Fruit fly (Drosophila melanogaster): Measurements from ENCODE around the gene ntc.

ntc gene

DNA sequence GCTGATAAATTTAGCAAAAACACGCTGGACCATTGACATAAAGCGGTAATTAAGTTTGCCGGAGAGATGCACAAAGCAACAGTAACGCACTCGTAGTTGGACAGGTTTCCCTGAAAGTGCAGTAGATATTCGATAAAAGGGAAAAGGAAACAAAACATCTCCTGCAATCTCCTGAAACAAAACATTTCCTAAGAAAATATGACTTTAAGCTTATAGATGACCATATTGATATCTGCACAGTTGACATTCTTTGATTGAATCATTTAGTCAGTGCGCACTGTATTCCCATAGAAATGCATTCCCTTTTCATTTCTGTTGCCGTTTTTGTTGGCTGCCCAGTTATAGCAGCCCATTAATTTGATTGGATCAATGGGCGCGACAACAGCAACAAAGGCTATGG is 46.6 kb upstream of the ntc start (continued):
- TF ChIP-seq Lhr (GFP tag; optimal IDR thresholded peaks at IDR 0.05) (peak; percentile 18), nau (GFP tag; optimal IDR thresholded peaks at IDR 0.05) (no peak), CG16815 (GFP tag; optimal IDR thresholded peaks at IDR 0.05) (peak; percentile 16), CG10267 (tag; optimal IDR thresholded peaks at IDR 0.05) (peak; percentile 22), CG10462 (GFP tag; optimal IDR thresholded peaks at IDR 0.05) (peak; percentile 21), CG11398 (GFP tag; optimal IDR thresholded peaks at IDR 0.05) (no peak), CG11504 (tag; optimal IDR thresholded peaks at IDR 0.05) (peak; percentile 58), CG4404 (GFP tag; IDR thresholded peaks at IDR 0.05) (peak; percentile 51), Hand (GFP tag; optimal IDR thresholded peaks at IDR 0.05) (no peak), vnd (GFP tag; IDR thresholded peaks at IDR 0.05; ENCODE audit: partially characterized antibody) (no peak), ttk (GFP tag; IDR thresholded peaks at IDR 0.05) (peak; percentile 69), dmrt11E (tag; optimal IDR thresholded peaks at IDR 0.05) (peak; percentile 69), tna (GFP tag; IDR thresholded peaks at IDR 0.05; ENCODE audit: partially characterized antibody) (no peak), crp (GFP tag; optimal IDR thresholded peaks at IDR 0.05) (no peak), gem (tag; optimal IDR thresholded peaks at IDR 0.05) (peak; percentile 74), ken (GFP tag; IDR thresholded peaks at IDR 0.05) (peak; percentile 84), gsb (GFP tag; IDR thresholded peaks at IDR 0.05) (no peak), HmgD (GFP tag; optimal IDR thresholded peaks at IDR 0.05) (no peak), CG10565 (GFP tag; optimal IDR thresholded peaks at IDR 0.05) (no peak), dan (GFP tag; IDR thresholded peaks at IDR 0.05) (no peak; the same call in 1 of the 2 replicates), CG10979 (tag; optimal IDR thresholded peaks at IDR 0.05) (peak; percentile 48), D19B (GFP tag; optimal IDR thresholded peaks at IDR 0.05) (no peak), Gug (GFP tag; IDR thresholded peaks at IDR 0.05) (peak; percentile 29; the same call in 2 of the 4 replicates), Sox100B (GFP tag; optimal IDR thresholded peaks at IDR 0.05) (peak; percentile 21), CG1529 (GFP tag; optimal IDR thresholded peaks at IDR 0.05) (peak; percentile 67), Sry-β (GFP tag; optimal IDR thresholded peaks at IDR 0.05) (no peak), CG31388 (GFP tag; optimal IDR thresholded peaks at IDR 0.05) (no peak), CG5953 (GFP tag; IDR thresholded peaks at IDR 0.05) (peak; percentile 48; the same call in 1 of the 2 replicates), CG8089 (GFP tag; optimal IDR thresholded peaks at IDR 0.05) (peak; percentile 60), CG3726 (GFP tag; IDR thresholded peaks at IDR 0.05) (no peak), Gsc (GFP tag; IDR thresholded peaks at IDR 0.05) (peak; percentile 42; the same call in 1 of the 2 replicates), p53 (GFP tag; optimal IDR thresholded peaks at IDR 0.05) (no peak), CG30020 (tag; optimal IDR thresholded peaks at IDR 0.05) (no peak), Poxn (GFP tag; IDR thresholded peaks at IDR 0.05) (no peak), MBD-R2 (GFP tag; IDR thresholded peaks at IDR 0.05) (no peak), CG1024 (GFP tag; IDR thresholded peaks at IDR 0.05) (no peak), ci (GFP tag; IDR thresholded peaks at IDR 0.05) (peak; percentile 92), Hey (tag; optimal IDR thresholded peaks at IDR 0.05) (no peak), Pdp1 (GFP tag; optimal IDR thresholded peaks at IDR 0.05) (peak in 1 of 2 experiments; percentile 47), otp (GFP tag; IDR thresholded peaks at IDR 0.05) (peak; percentile 76), Camta (GFP tag; optimal IDR thresholded peaks at IDR 0.05) (no peak), CG32532 (GFP tag; IDR thresholded peaks at IDR 0.05) (no peak)

DNA sequence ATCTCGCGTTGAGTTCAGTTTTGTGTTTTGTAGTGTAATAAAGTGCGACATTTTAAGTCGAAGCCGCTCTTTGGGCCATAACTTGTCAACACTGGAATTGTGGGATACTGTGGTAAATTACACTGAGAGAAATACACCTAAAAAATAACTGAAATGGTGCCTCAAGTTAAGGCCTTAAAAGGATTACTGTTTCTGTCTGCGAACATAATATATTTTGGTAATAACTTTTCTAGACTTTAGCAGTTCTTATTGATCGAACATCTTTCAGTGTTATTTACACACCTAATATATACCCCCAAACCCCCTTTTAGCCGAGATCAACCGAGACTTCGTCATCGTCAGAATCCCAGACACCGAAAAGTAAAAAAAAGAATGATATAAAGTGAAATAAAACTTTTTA is 45.6 kb upstream of the ntc start:
- peak; percentile 30; the same call in 1 of the 2 replicates for TF ChIP-seq CG10366 (GFP tag; IDR thresholded peaks at IDR 0.05)
- TF ChIP-seq hth (optimal IDR thresholded peaks at IDR 0.05) = no peak
- peak; percentile 20 for TF ChIP-seq en (GFP tag; optimal IDR thresholded peaks at IDR 0.05)
- no peak for TF ChIP-seq GATAe (GFP tag; conservative IDR thresholded peaks at IDR 0.05)
- TF ChIP-seq pan (optimal IDR thresholded peaks at IDR 0.05) = no peak
- peak in 1 of 2 experiments; percentile 40 for TF ChIP-seq pan (GFP tag; optimal IDR thresholded peaks at IDR 0.05 in 1 of 2, IDR thresholded peaks at IDR 0.05 in 1 of 2)
- peak; percentile 23 for TF ChIP-seq CG13424 (tag; optimal IDR thresholded peaks at IDR 0.05)
- TF ChIP-seq CG10462 (GFP tag; optimal IDR thresholded peaks at IDR 0.05) = no peak
- TF ChIP-seq ac (GFP tag; optimal IDR thresholded peaks at IDR 0.05) = no peak
- TF ChIP-seq Med (GFP tag) = peak; percentile 87
- no peak for TF ChIP-seq knrl (GFP tag; IDR thresholded peaks at IDR 0.05; ENCODE audit: partially characterized antibody)
- TF ChIP-seq CG10431 (GFP tag; optimal IDR thresholded peaks at IDR 0.05) = no peak
- peak; percentile 51 for TF ChIP-seq tin (GFP tag; optimal IDR thresholded peaks at IDR 0.05)
